Worm (Caenorhabditis elegans): ENCODE data around the gene srb-16.

srb-16 gene

DNA sequence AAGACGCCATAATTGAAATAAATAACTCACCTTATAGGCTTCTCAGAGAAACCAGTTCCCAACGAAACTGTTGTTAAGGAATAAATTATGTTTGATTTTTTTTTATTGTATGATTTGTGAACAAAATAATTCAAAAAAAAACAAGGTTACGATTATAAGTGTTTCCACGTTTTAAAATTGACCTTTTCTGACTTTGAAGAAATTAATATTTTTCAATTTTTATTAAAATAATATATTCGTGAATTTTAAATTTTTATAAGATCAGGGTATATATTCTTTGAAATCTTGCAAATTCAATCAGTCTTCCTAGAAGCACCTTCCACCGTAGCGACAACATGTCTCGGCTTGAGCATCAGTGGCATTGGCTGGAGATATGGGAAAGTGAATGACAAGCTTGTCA, 23.6 kb upstream of the srb-16 start, which contains the start of gene C27D6.3:
C27D6.3 (minus strand) TSS at position 101 of the 400 bp plus-strand sequence.
- TF ChIP-seq cnd-1 (tag; optimal IDR thresholded peaks at IDR 0.05), result no peak
- no peak for TF ChIP-seq mep-1 (tag; optimal IDR thresholded peaks at IDR 0.05)
- no peak for TF ChIP-seq sem-2 (GFP tag; optimal IDR thresholded peaks at IDR 0.05)
- TF ChIP-seq ceh-43 (GFP tag; optimal IDR thresholded peaks at IDR 0.05), result no peak
- TF ChIP-seq ceh-39 (tag; optimal IDR thresholded peaks at IDR 0.05), result no peak
- TF ChIP-seq mab-5 (tag; optimal IDR thresholded peaks at IDR 0.05), result no peak
- TF ChIP-seq lin-13 (tag; optimal IDR thresholded peaks at IDR 0.05), result no peak

DNA sequence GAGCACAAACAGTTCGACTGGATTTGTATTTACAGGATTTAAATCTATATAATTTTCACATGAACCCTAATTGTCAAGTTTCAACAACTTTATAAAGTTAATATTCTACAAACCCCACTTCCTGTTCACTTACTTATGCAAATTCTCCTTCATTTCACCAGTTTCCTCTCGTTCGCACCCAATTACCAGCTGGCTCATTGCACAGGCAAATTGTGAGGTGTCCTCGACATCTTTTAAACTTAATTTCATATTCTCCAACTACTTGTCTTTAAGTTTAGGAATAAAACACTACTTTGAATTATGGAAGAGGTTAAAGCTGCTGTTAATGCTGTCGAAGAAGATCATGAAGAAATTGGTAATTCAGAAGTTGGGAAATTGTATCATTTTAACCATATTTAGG, 21.7 kb upstream of the srb-16 start, which contains the start of gene C27D6.1:
C27D6.1 (plus strand) TSS at position 301 of the 400 bp plus-strand sequence.
- TF ChIP-seq mls-2 (tag; optimal IDR thresholded peaks at IDR 0.05) (no peak), nhr-2 (tag; optimal IDR thresholded peaks at IDR 0.05) (no peak), cnd-1 (tag; optimal IDR thresholded peaks at IDR 0.05) (no peak), drap-1 (GFP tag; optimal IDR thresholded peaks at IDR 0.05) (no peak), tbx-8 (GFP tag; optimal IDR thresholded peaks at IDR 0.05) (no peak), hlh-1 (tag; optimal IDR thresholded peaks at IDR 0.05) (no peak), mep-1 (tag; optimal IDR thresholded peaks at IDR 0.05) (no peak), ceh-43 (GFP tag; optimal IDR thresholded peaks at IDR 0.05) (no peak), elt-1 (tag; optimal IDR thresholded peaks at IDR 0.05; ENCODE audit: borderline replicate concordance, insufficient read depth) (no peak), flh-1 (GFP tag; optimal IDR thresholded peaks at IDR 0.05) (no peak), lin-13 (tag; optimal IDR thresholded peaks at IDR 0.05) (no peak), lsy-2 (tag; optimal IDR thresholded peaks at IDR 0.05) (no peak), ham-2 (GFP tag; optimal IDR thresholded peaks at IDR 0.05) (no peak), ceh-39 (tag; optimal IDR thresholded peaks at IDR 0.05) (no peak)

DNA sequence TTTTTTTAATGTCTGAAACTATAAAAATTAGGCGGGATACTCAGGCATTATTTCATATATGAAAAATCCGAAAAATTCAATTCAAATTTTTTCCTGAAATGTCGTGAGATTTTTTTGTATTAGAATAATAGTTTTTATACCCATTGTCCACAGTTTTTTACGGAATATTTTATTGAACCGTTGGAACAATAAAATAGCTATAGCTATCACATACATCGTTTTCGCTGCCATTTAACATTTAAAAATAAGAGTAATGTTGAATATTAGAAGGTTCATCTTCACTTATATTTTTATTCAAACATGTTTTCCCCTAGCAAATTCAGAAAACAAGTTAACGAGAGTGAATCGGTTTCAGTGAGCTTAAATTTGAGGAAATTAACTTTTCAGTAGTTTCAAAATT, 20.9 kb upstream of the srb-16 start, which contains the start of gene C27D6.15:
C27D6.15 (plus strand) TSS at position 301 of the 400 bp plus-strand sequence.
- TF ChIP-seq bed-3 (GFP tag; optimal IDR thresholded peaks at IDR 0.05) (no peak), lin-32 (GFP tag; optimal IDR thresholded peaks at IDR 0.05) (no peak), nhr-12 (tag; optimal IDR thresholded peaks at IDR 0.05) (no peak), zip-8 (tag; optimal IDR thresholded peaks at IDR 0.05) (no peak), M03D4.4 (tag; optimal IDR thresholded peaks at IDR 0.05) (no peak), elt-3 (tag; optimal IDR thresholded peaks at IDR 0.05) (no peak), nhr-2 (tag; optimal IDR thresholded peaks at IDR 0.05) (no peak), flh-1 (GFP tag; optimal IDR thresholded peaks at IDR 0.05) (no peak), cnd-1 (tag; optimal IDR thresholded peaks at IDR 0.05) (no peak), unc-39 (tag; optimal IDR thresholded peaks at IDR 0.05) (no peak), lin-13 (tag; optimal IDR thresholded peaks at IDR 0.05) (no peak)

DNA sequence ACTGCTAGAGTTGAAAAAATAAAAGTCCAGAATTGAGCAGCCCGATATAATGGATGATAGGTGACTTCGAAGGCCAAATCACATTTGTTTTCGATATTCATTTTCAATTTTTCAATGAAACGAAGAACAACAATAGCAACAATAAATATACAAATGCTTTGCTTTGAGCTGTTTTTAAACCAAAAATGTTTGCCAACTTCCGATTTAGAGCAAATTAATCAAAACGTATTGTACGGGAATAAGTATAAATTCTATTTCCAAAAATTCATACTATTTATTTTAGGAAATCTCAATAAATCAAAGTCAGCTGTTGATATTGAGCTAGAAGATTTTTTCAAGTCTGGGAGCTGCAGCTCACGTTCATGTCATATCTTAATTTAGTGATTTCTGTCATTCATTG, 20.2 kb upstream of the srb-16 start, which contains the start of gene srb-1:
srb-1 (minus strand) TSS at position 101 of the 400 bp plus-strand sequence.
- TF ChIP-seq ztf-11 (tag; optimal IDR thresholded peaks at IDR 0.05), result no peak
- TF ChIP-seq hlh-1 (tag; optimal IDR thresholded peaks at IDR 0.05), result no peak

DNA sequence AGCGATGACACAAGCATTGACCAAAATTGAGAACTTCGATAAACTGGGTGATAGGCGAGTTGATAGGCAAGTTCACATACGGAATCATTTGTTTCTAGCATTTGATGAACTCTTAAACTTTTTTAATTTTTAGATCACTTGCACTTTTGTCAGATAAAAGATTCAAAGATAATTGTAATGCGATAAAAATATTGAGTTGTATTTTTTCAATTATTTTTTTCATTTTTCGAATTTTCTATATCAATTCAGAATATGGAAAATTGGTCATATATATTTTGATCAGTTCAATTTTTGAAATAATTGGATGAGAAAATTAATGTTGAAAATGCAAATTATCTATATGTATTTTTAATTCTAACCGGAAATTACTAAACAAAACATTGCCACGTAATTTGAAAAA, 16.0 kb upstream of the srb-16 start, which contains the start of gene srb-3:
srb-3 (minus strand) TSS at position 101 of the 400 bp plus-strand sequence.
- TF ChIP-seq flh-1 (GFP tag; optimal IDR thresholded peaks at IDR 0.05) (no peak), ceh-43 (GFP tag; optimal IDR thresholded peaks at IDR 0.05) (no peak), ztf-11 (tag; optimal IDR thresholded peaks at IDR 0.05) (no peak), blmp-1 (tag; optimal IDR thresholded peaks at IDR 0.05) (no peak), lsy-2 (tag; optimal IDR thresholded peaks at IDR 0.05) (no peak), mls-2 (tag; optimal IDR thresholded peaks at IDR 0.05) (no peak), ceh-39 (tag; optimal IDR thresholded peaks at IDR 0.05) (no peak), elt-3 (tag; optimal IDR thresholded peaks at IDR 0.05) (no peak), unc-120 (tag; optimal IDR thresholded peaks at IDR 0.05; ENCODE audit: poor library complexity, severe bottlenecking) (no peak), nhr-76 (tag; optimal IDR thresholded peaks at IDR 0.05) (no peak)

DNA sequence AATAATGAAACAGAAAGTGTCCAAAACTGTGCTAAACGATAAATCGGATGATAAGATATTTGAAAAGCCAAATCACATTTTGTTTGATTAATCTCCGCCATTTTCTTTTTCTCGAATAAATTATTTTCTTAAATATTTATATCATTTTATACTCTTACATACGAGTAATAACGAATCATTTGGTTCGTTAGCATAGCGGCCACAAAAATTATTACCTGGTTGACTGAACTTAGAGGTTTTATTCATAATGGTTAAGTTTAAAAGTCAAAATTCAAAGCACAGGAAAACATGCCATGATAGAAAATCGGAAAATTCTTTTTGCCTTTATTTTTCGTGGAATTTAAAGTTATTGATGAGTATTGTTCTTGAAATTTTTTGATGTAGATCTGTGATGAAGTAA, 12.6 kb upstream of the srb-16 start, which contains the start of gene srb-5:
srb-5 (minus strand) TSS at position 101 of the 400 bp plus-strand sequence.
- TF ChIP-seq mep-1 (tag; optimal IDR thresholded peaks at IDR 0.05), result no peak
- no peak for TF ChIP-seq lin-32 (GFP tag; optimal IDR thresholded peaks at IDR 0.05)
- TF ChIP-seq M03D4.4 (tag; optimal IDR thresholded peaks at IDR 0.05), result no peak
- TF ChIP-seq mls-2 (tag; optimal IDR thresholded peaks at IDR 0.05), result no peak
- TF ChIP-seq nhr-2 (tag; optimal IDR thresholded peaks at IDR 0.05), result no peak
- TF ChIP-seq nhr-76 (tag; optimal IDR thresholded peaks at IDR 0.05), result no peak
- TF ChIP-seq ceh-39 (tag; optimal IDR thresholded peaks at IDR 0.05), result no peak
- no peak for TF ChIP-seq ztf-11 (tag; optimal IDR thresholded peaks at IDR 0.05)
- no peak for TF ChIP-seq unc-120 (tag; optimal IDR thresholded peaks at IDR 0.05; ENCODE audit: poor library complexity, severe bottlenecking)
- no peak for TF ChIP-seq nhr-12 (tag; optimal IDR thresholded peaks at IDR 0.05)
- TF ChIP-seq sem-2 (GFP tag; optimal IDR thresholded peaks at IDR 0.05), result no peak
- TF ChIP-seq unc-62 (GFP tag; optimal IDR thresholded peaks at IDR 0.05), result no peak
- TF ChIP-seq mab-5 (tag; optimal IDR thresholded peaks at IDR 0.05), result no peak
- no peak for TF ChIP-seq ceh-43 (GFP tag; optimal IDR thresholded peaks at IDR 0.05)
- TF ChIP-seq drap-1 (GFP tag; optimal IDR thresholded peaks at IDR 0.05), result no peak

All from whole organism, mixed stage, embryonic.